Worm (Caenorhabditis elegans): ENCODE data around the gene F25D1.5.

The F25D1.5 gene

ce11 chrV:10581837-10582300, 35.3 kb upstream of the F25D1.5 start, which contains the start of gene T21C9.6:
Gene T21C9.6 (plus strand): TSS chrV:10581887.
- TF ChIP-seq elt-3 (tag; optimal IDR thresholded peaks at IDR 0.05) (no peak), fos-1 (tag; optimal IDR thresholded peaks at IDR 0.05) (peak; percentile 30)

- TF ChIP-seq lin-39 (tag; optimal IDR thresholded peaks at IDR 0.05) = no peak
- no peak for TF ChIP-seq elt-3 (tag; optimal IDR thresholded peaks at IDR 0.05)
- TF ChIP-seq nhr-6 (tag; optimal IDR thresholded peaks at IDR 0.05) = no peak
- peak; percentile 46 for TF ChIP-seq skn-1 (tag; optimal IDR thresholded peaks at IDR 0.05)
- TF ChIP-seq ceh-16 (tag; optimal IDR thresholded peaks at IDR 0.05) = no peak
- TF ChIP-seq gmeb-1 (tag; optimal IDR thresholded peaks at IDR 0.05) = peak; percentile 5
- no peak for TF ChIP-seq Y55F3AM.14 (GFP tag; optimal IDR thresholded peaks at IDR 0.05)
- TF ChIP-seq peb-1 (tag; optimal IDR thresholded peaks at IDR 0.05) = no peak
- TF ChIP-seq fos-1 (tag; optimal IDR thresholded peaks at IDR 0.05) = peak; percentile 83
- TF ChIP-seq crh-2 (tag; optimal IDR thresholded peaks at IDR 0.05) = peak; percentile 23
- no peak for TF ChIP-seq mbf-1 (tag; optimal IDR thresholded peaks at IDR 0.05)
- TF ChIP-seq nhr-11 (tag; optimal IDR thresholded peaks at IDR 0.05) = no peak
- no peak for TF ChIP-seq lin-11 (tag; optimal IDR thresholded peaks at IDR 0.05)
- no peak for TF ChIP-seq unc-39 (tag; optimal IDR thresholded peaks at IDR 0.05)
- no peak for TF ChIP-seq mab-5 (tag; optimal IDR thresholded peaks at IDR 0.05)
- TF ChIP-seq zag-1 (tag; optimal IDR thresholded peaks at IDR 0.05) = no peak
- peak; percentile 32 for TF ChIP-seq sma-9 (GFP tag; optimal IDR thresholded peaks at IDR 0.05)
- no peak for TF ChIP-seq sma-9 (tag; optimal IDR thresholded peaks at IDR 0.05)
- TF ChIP-seq unc-55 (GFP tag; optimal IDR thresholded peaks at IDR 0.05) = no peak
- TF ChIP-seq elt-1 (tag; optimal IDR thresholded peaks at IDR 0.05) = no peak
- TF ChIP-seq R02D3.7 (tag; optimal IDR thresholded peaks at IDR 0.05) = no peak
- no peak for TF ChIP-seq F13H6.1 (tag; optimal IDR thresholded peaks at IDR 0.05)
- TF ChIP-seq unc-62 (GFP tag; optimal IDR thresholded peaks at IDR 0.05) = no peak
- no peak for TF ChIP-seq nhr-10 (tag; optimal IDR thresholded peaks at IDR 0.05)
Measured at ce11 chrV:10580638-10581037, 34.1 kb upstream of the F25D1.5 start.

ce11 chrV:10578938-10579337, 32.4 kb upstream of the F25D1.5 start, which contains the start of the genes erh-1 and lpd-9:
Gene erh-1 (minus strand): TSS chrV:10579141.
Gene lpd-9 (plus strand): TSS chrV:10579305.
- TF ChIP-seq peb-1 (tag; optimal IDR thresholded peaks at IDR 0.05) (no peak), F13H6.1 (tag; optimal IDR thresholded peaks at IDR 0.05) (peak; percentile 79), blmp-1 (tag; optimal IDR thresholded peaks at IDR 0.05; ENCODE audit: insufficient read depth) (peak; percentile 17), sma-3 (GFP tag; optimal IDR thresholded peaks at IDR 0.05) (peak; percentile 65), R02D3.7 (tag; optimal IDR thresholded peaks at IDR 0.05) (peak; percentile 2), alr-1 (tag; optimal IDR thresholded peaks at IDR 0.05) (no peak), fos-1 (tag; optimal IDR thresholded peaks at IDR 0.05) (peak; percentile 29), nhr-10 (tag; optimal IDR thresholded peaks at IDR 0.05) (peak; percentile 25), elt-3 (tag; optimal IDR thresholded peaks at IDR 0.05) (no peak), sem-4 (tag; optimal IDR thresholded peaks at IDR 0.05) (peak; percentile 25), nhr-6 (tag; optimal IDR thresholded peaks at IDR 0.05) (no peak), mab-5 (tag; optimal IDR thresholded peaks at IDR 0.05) (peak; percentile 72), dmd-4 (tag; optimal IDR thresholded peaks at IDR 0.05) (no peak), nhr-21 (tag; optimal IDR thresholded peaks at IDR 0.05) (peak; percentile 61), lin-11 (tag; optimal IDR thresholded peaks at IDR 0.05) (peak; percentile 56), gmeb-1 (tag; optimal IDR thresholded peaks at IDR 0.05) (peak; percentile 85), unc-39 (tag; optimal IDR thresholded peaks at IDR 0.05) (no peak), egl-27 (tag; optimal IDR thresholded peaks at IDR 0.05) (peak; percentile 79), nhr-25 (tag; optimal IDR thresholded peaks at IDR 0.05) (no peak), sma-9 (GFP tag; optimal IDR thresholded peaks at IDR 0.05) (peak; percentile 85), sma-9 (tag; optimal IDR thresholded peaks at IDR 0.05) (no peak), ZK546.5 (tag; optimal IDR thresholded peaks at IDR 0.05) (no peak), unc-55 (GFP tag; optimal IDR thresholded peaks at IDR 0.05) (peak; percentile 89), lin-13 (GFP tag; optimal IDR thresholded peaks at IDR 0.05) (peak; percentile 50), C34F6.9 (tag; optimal IDR thresholded peaks at IDR 0.05) (peak; percentile 90), mdl-1 (tag; optimal IDR thresholded peaks at IDR 0.05) (no peak), snpc-4 (tag; optimal IDR thresholded peaks at IDR 0.05) (peak; percentile 49), lsy-2 (tag; optimal IDR thresholded peaks at IDR 0.05) (peak; percentile 81 to 86), crh-2 (tag; optimal IDR thresholded peaks at IDR 0.05) (peak; percentile 59), ztf-4 (tag; optimal IDR thresholded peaks at IDR 0.05) (no peak), nhr-129 (tag; optimal IDR thresholded peaks at IDR 0.05) (peak; percentile 51), elt-1 (tag; optimal IDR thresholded peaks at IDR 0.05) (no peak)

Data from whole organism, L2 larva.